Fruit fly (Drosophila melanogaster) whole organism, adult: Measurements from ENCODE around the gene CG7484.
A peak's percentile ranks its signal among the peaks of the same experiment; 100 is the strongest.

Experiments
- CG11617 ChIP-seq: fragments of 200-800 bp; sonication (Bioruptor generic); optimal IDR thresholded peaks from 2 replicates; lab custom pipeline; 2017; ENCODE audit warnings: mild to moderate bottlenecking, missing biosample characterization, missing genetic modification reagents, missing genetic modification characterization
- CG12768 ChIP-seq: fragments of 200-800 bp; sonication (Bioruptor generic); optimal IDR thresholded peaks from 2 replicates; lab custom pipeline; 2017; ENCODE audit warnings: missing biosample characterization, missing genetic modification characterization, mild to moderate bottlenecking, moderate library complexity, missing genetic modification reagents
- CG14711 ChIP-seq: fragments of 200-800 bp; sonication (Bioruptor generic); optimal IDR thresholded peaks from 2 replicates; lab custom pipeline; 2018; ENCODE audit warnings: missing biosample characterization, mild to moderate bottlenecking, missing genetic modification characterization, moderate library complexity
- CG1620 ChIP-seq: fragments of 200-800 bp; sonication (Bioruptor generic); optimal IDR thresholded peaks from 2 replicates; lab custom pipeline; 2016; ENCODE audit warnings: missing biosample characterization, missing genetic modification characterization
- CG33017 ChIP-seq: fragments of 200-800 bp; sonication (Bioruptor generic); optimal IDR thresholded peaks from 2 replicates; lab custom pipeline; 2018; ENCODE audit warnings: missing biosample characterization, mild to moderate bottlenecking, missing genetic modification characterization, moderate library complexity
- CG5204 ChIP-seq: fragments of 200-800 bp; sonication (Bioruptor generic); optimal IDR thresholded peaks from 2 replicates; lab custom pipeline; 2016; ENCODE audit warnings: missing biosample characterization, missing genetic modification characterization
- CG7045 ChIP-seq: fragments of 200-800 bp; sonication (Bioruptor generic); optimal IDR thresholded peaks from 2 replicates; lab custom pipeline; 2017; ENCODE audit warnings: missing biosample characterization, mild to moderate bottlenecking, missing genetic modification characterization
- CG7101 ChIP-seq: fragments of 200-800 bp; sonication (Bioruptor generic); optimal IDR thresholded peaks from 2 replicates; lab custom pipeline; 2018; ENCODE audit warnings: missing biosample characterization, mild to moderate bottlenecking, missing genetic modification characterization, moderate library complexity
- Clk ChIP-seq: fragments of 200-800 bp; sonication (Bioruptor generic); optimal IDR thresholded peaks from 2 replicates; lab custom pipeline; 2017; ENCODE audit warnings: missing biosample characterization, missing genetic modification characterization
- Crg-1 ChIP-seq: fragments of 200-800 bp; sonication (Bioruptor generic); optimal IDR thresholded peaks from 2 replicates; lab custom pipeline; 2016; ENCODE audit warnings: missing biosample characterization, missing genetic modification characterization
- Hr96 ChIP-seq: fragments of 200-800 bp; sonication (Bioruptor generic); optimal IDR thresholded peaks from 2 replicates; lab custom pipeline; 2016; ENCODE audit warnings: missing biosample characterization, missing genetic modification characterization
- Mnt ChIP-seq: fragments of 200-800 bp; sonication (Bioruptor generic); optimal IDR thresholded peaks from 2 replicates; lab custom pipeline; 2016; ENCODE audit warnings: missing biosample characterization, mild to moderate bottlenecking, missing genetic modification characterization
- bab1 ChIP-seq: fragments of 200-800 bp; sonication (Bioruptor generic); optimal IDR thresholded peaks from 3 replicates; lab custom pipeline; 2019; ENCODE audit warnings: missing biosample characterization, mild to moderate bottlenecking, missing genetic modification characterization, moderate library complexity
- cic ChIP-seq: fragments of 200-800 bp; sonication (Bioruptor generic); optimal IDR thresholded peaks from 2 replicates; lab custom pipeline; 2017; ENCODE audit warnings: missing biosample characterization, mild to moderate bottlenecking, missing genetic modification characterization, moderate library complexity
- cnc ChIP-seq, 2 experiments: fragments of >200 bp; optimal IDR thresholded peaks; 2 replicates each; lab custom pipeline; 2017
- kay ChIP-seq: fragments of 200-800 bp; sonication (Bioruptor generic); peaks from one replicate; lab custom pipeline; 2016; ENCODE audit warnings: missing biosample characterization, missing genetic modification characterization, borderline replicate concordance
- ovo ChIP-seq: fragments of 200-800 bp; sonication (Bioruptor generic); optimal IDR thresholded peaks from 2 replicates; lab custom pipeline; 2016; ENCODE audit warnings: missing biosample characterization, missing genetic modification characterization
- pad ChIP-seq: fragments of 200-800 bp; sonication (Bioruptor generic); optimal IDR thresholded peaks from 3 replicates; lab custom pipeline; 2017; ENCODE audit warnings: missing biosample characterization, missing genetic modification characterization, mild to moderate bottlenecking, moderate library complexity, missing genetic modification reagents
- tj ChIP-seq: fragments of 200-800 bp; sonication (Bioruptor generic); optimal IDR thresholded peaks from 3 replicates; lab custom pipeline; 2017; ENCODE audit warnings: missing biosample characterization, mild to moderate bottlenecking, missing genetic modification characterization, moderate library complexity
- toe ChIP-seq: fragments of 200-800 bp; sonication (Bioruptor generic); optimal IDR thresholded peaks from 2 replicates; lab custom pipeline; 2016; ENCODE audit warnings: missing biosample characterization, missing genetic modification characterization

The CG7484 gene

DNA sequence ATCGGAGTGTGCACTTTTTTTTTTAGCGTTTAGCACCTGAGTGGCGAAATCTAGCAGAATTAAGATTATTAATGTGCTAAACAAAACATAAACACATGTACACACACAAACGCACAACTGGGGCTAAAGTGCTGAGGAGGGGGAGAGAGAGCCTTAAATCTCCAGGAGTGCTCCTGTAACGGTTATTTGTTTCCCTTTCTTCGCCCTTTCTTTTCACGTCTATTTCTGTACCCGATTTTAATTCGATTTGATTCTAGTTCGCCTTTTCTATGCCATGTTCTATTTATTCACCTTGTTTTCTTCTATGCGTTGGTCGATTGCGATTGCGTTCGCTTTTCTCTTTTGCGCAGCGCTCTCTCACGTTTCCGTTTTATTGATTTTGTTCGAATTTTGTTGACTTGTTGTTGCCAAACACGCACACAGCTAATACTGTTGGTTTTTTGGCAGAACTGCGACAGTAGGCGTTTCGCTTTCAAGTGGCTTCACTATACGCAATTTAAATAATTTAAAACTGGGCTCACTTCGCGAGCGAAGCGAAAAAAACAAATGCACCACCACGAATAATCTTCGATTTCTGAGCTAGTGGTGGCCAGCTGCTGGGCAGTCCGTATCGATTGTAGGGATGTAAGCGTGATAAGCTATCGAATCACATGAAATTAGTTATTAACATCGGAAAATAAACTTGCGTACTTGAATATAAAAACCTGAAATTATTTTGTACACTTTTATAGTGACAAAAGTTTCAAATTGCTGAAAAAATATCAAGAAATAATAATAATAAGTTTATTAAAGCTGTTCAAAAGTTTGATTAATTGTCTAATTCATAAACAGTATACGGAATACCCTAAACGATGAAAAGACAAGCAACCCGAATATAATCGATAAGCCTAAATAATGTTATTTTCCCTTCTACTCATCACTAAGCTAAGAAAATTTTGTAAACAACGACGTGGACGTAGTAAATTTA, at the start of gene CG7484, which contains the start of the genes Krn and Ndfip:
Gene CG7484 (plus strand): TSS at position 917 of the 967 bp plus-strand sequence.
Gene Krn (minus strand): TSS at position 580 of the 967 bp plus-strand sequence.
Gene Ndfip (minus strand): TSS at position 580 of the 967 bp plus-strand sequence.
- TF ChIP-seq Hr96 (GFP tag; lab: Kevin White, UChicago) (peak; percentile 91), ovo (GFP tag; lab: Kevin White, UChicago) (peak; percentile 81), pad (GFP tag; lab: Kevin White, UChicago) (peak; percentile 93), cic (GFP tag; lab: Kevin White, UChicago) (peak; percentile 52), kay (GFP tag; lab: Kevin White, UChicago) (peak; percentile 94), Mnt (peak; percentile 67), bab1 (peak; percentile 95), CG12768 (GFP tag; lab: Kevin White, UChicago) (peak; percentile 92), CG11617 (GFP tag; lab: Kevin White, UChicago) (peak; percentile 93), CG5204 (GFP tag; lab: Kevin White, UChicago) (peak; percentile 92), CG33017 (tag; lab: Kevin White, UChicago) (peak; percentile 91), CG7101 (peak; percentile 95), CG1620 (peak; percentile 93), CG14711 (tag; lab: Kevin White, UChicago) (peak; percentile 88), Crg-1 (GFP tag; lab: Kevin White, UChicago) (peak; percentile 87), toe (GFP tag; lab: Kevin White, UChicago) (peak; percentile 95), tj (GFP tag; lab: Kevin White, UChicago) (peak; percentile 69), CG7045 (GFP tag; lab: Kevin White, UChicago) (peak; percentile 89), Clk (peak; percentile 89), cnc (optimal IDR thresholded peaks at IDR 0.05; lab: Kevin White, UChicago) (no peak)

DNA sequence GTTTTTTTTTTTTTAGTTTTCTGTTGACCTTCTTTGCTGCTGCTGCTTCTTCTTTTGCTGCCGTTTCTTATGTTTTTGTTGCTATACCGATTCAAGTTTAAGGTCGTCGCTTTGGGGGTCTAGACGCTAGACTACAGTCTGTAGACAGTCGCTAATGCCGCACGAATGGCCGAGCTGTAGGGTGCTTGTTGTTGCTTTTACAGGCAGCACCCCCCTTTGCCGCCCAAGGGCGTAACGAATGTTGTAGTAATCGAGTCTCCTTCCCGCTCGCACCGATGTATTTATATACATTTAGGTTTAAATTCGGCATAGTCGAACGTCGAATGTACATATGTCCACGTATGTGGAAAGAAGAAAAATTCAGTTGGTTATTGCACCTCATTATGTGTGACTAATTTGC, 49.5 kb upstream of the CG7484 start:
- TF ChIP-seq bab1 = no peak
- TF ChIP-seq CG7101 = no peak
- no peak for TF ChIP-seq ovo (GFP tag; lab: Kevin White, UChicago)
- no peak for TF ChIP-seq CG1620
- no peak for TF ChIP-seq CG11617 (GFP tag; lab: Kevin White, UChicago)
- no peak for TF ChIP-seq CG14711 (tag; lab: Kevin White, UChicago)
- no peak for TF ChIP-seq toe (GFP tag; lab: Kevin White, UChicago)
- TF ChIP-seq CG7045 (GFP tag; lab: Kevin White, UChicago) = no peak
- no peak for TF ChIP-seq Mnt
- no peak for TF ChIP-seq CG5204 (GFP tag; lab: Kevin White, UChicago)
- no peak for TF ChIP-seq tj (GFP tag; lab: Kevin White, UChicago)
- no peak for TF ChIP-seq Clk
- TF ChIP-seq Hr96 (GFP tag; lab: Kevin White, UChicago) = no peak

DNA sequence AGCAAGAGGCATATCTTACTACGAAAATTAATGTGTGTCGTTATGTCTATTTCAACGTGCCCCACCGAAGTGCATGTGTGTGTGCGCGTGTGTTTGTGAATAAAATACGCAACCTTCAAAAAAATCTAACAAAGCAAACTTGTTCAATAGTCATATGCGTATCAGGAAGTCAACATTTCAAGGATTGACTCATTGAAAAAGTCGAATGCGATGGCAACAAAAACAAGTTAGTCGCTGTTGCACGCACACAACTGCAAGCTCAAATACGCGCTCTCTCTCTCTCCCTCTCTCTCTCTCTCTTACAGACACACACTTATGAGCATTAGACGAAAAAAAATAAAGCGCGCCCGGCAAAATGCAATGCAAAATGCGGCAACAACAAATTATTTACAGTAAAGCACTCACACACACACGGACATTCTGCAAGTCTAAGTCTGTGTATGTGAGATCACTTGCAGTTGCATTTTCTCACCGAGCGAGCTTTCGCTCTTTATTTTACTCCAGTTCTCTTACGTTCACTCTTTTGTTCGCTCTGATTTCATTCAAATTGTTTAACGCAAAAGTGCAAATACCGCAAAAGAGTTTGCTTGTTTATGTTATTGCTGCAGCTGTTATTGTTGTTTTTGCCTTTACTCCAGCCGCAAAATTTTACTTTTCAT, 47.7 kb upstream of the CG7484 start:
- TF ChIP-seq bab1 (peak; percentile 14), cic (GFP tag; lab: Kevin White, UChicago) (peak; percentile 79), tj (GFP tag; lab: Kevin White, UChicago) (peak; percentile 80), CG7101 (peak; percentile 32), CG1620 (no peak), CG14711 (tag; lab: Kevin White, UChicago) (no peak), CG11617 (GFP tag; lab: Kevin White, UChicago) (peak; percentile 25), cnc (optimal IDR thresholded peaks at IDR 0.05; lab: Kevin White, UChicago) (no peak), CG33017 (tag; lab: Kevin White, UChicago) (peak; percentile 29), Crg-1 (GFP tag; lab: Kevin White, UChicago) (no peak), CG12768 (GFP tag; lab: Kevin White, UChicago) (peak; percentile 58), Mnt (peak; percentile 35), Hr96 (GFP tag; lab: Kevin White, UChicago) (no peak), ovo (GFP tag; lab: Kevin White, UChicago) (peak; percentile 21), toe (GFP tag; lab: Kevin White, UChicago) (no peak), pad (GFP tag; lab: Kevin White, UChicago) (no peak), kay (GFP tag; lab: Kevin White, UChicago) (peak; percentile 90), Clk (no peak), CG7045 (GFP tag; lab: Kevin White, UChicago) (no peak), CG5204 (GFP tag; lab: Kevin White, UChicago) (no peak)

DNA sequence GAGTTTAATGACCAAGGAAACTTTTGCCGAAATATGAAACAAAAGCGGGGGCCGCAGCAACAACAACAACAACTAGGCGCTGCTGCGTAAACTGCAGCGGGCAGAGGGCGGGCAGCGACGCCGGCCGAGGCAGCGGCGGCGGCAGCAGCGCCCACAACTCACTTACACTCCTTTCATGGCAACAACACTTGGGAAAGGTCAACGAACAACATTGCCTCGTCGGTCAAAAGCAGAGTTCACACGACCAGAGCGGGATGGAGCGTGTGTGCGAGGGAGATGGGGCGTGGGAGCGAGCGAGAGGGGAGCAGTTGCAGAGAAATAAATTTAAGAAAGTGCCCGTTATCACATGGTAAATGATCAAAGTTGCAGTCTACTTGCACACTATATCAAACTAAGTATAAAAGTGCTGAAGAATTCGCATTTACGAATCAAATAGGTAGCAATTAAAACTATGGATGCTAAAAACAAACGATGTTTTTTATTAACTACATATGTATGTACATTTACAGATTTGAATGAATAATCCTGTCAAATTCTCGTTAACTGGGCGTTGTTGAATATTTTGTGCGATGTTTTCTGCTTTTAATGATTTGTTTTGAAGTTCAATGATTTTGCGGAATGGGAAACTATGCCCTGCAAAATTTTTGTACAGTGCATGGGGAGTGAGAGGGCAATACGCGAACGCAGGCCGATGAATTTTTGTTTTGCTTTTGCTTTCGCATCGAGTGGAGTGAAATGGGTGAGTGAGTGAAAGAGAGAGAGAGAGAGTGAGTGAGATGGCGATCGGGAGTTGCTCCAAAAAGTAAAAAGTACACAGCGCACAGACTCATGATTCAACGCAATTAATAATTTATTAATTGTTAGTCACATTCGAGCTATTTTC, 46.0 kb upstream of the CG7484 start:
- TF ChIP-seq tj (GFP tag; lab: Kevin White, UChicago) (peak; percentile 59), cic (GFP tag; lab: Kevin White, UChicago) (no peak)

DNA sequence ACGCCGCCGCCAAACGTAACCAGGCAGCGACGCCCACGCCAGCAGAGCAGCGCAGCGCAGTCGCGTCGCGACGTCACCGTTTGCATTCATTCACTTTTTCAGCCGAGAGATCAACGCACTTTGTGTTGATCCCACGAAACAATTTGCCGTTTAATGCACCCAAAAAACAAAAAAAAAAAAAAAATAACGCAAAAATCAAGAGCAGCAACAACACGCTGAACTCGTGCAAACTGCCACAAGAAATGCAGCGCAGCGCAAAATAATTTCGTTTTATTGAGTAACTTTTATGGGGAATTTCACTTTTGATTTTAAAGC, 45.4 kb upstream of the CG7484 start:
- TF ChIP-seq CG11617 (GFP tag; lab: Kevin White, UChicago) (no peak), CG12768 (GFP tag; lab: Kevin White, UChicago) (no peak), tj (GFP tag; lab: Kevin White, UChicago) (peak; percentile 66)
